Worm (Caenorhabditis elegans) whole organism, L1 larva: ENCODE results near the gene C53A5.2.
A peak's percentile ranks its signal among the peaks of the same experiment; 100 is the strongest.

Experiments used
- C04F5.9 ChIP-seq: sonication (generic microtip); optimal IDR thresholded peaks from 2 replicates; lab custom pipeline; 2016; ENCODE audit warnings: missing genetic modification characterization, missing compliant biosample characterization
- C16A3.4 ChIP-seq: fragments of 150-350 bp; optimal IDR thresholded peaks from 2 replicates; lab custom pipeline; 2014; ENCODE audit warnings: missing biosample characterization, missing genetic modification characterization
- C34B4.2 ChIP-seq: sonication (generic microtip); optimal IDR thresholded peaks from 2 replicates; lab custom pipeline; 2017; ENCODE audit warnings: mild to moderate bottlenecking, missing genetic modification characterization, missing compliant biosample characterization
- F16B12.6 ChIP-seq: fragments of 150-350 bp; optimal IDR thresholded peaks from 2 replicates; lab custom pipeline; 2014; ENCODE audit warnings: missing biosample characterization, missing genetic modification characterization
- Y116A8C.19 ChIP-seq: sonication (generic microtip); optimal IDR thresholded peaks from 2 replicates; lab custom pipeline; 2016; ENCODE audit warnings: missing compliant biosample characterization, missing genetic modification characterization, borderline replicate concordance
- aly-2 ChIP-seq: fragments of 150-350 bp; optimal IDR thresholded peaks from 2 replicates; lab custom pipeline; 2014; ENCODE audit warnings: missing biosample characterization, missing genetic modification characterization
- ceh-63 ChIP-seq: fragments of 200-800 bp; sonication (Bioruptor generic); optimal IDR thresholded peaks from 2 replicates; lab custom pipeline; 2018; ENCODE audit warnings: mild to moderate bottlenecking, missing genetic modification characterization, missing compliant biosample characterization
- ceh-82 ChIP-seq, 3 experiments: fragments of 150-350 bp in 1 of 3; sonication (generic microtip) in 2 of 3; optimal IDR thresholded peaks; 2 replicates each; lab custom pipeline; 2014 to 2017; ENCODE audit warnings: missing biosample characterization in 3 of 3, missing genetic modification characterization in 3 of 3
- ceh-88 ChIP-seq: fragments of 200-800 bp; sonication (Bioruptor generic); IDR thresholded peaks from 2 replicates; pipeline ENCODE4 v1.3.6; 2022; ENCODE audit warnings: missing genetic modification characterization, missing compliant biosample characterization
- ceh-90 ChIP-seq: sonication (generic microtip); optimal IDR thresholded peaks from 2 replicates; lab custom pipeline; 2016; ENCODE audit warnings: missing genetic modification characterization, missing compliant biosample characterization
- ces-1 ChIP-seq: fragments of 150-350 bp; optimal IDR thresholded peaks from 2 replicates; lab custom pipeline; 2014; ENCODE audit warnings: missing biosample characterization, missing genetic modification reagents, missing genetic modification characterization
- dsc-1 ChIP-seq: sonication (generic microtip); optimal IDR thresholded peaks from 2 replicates; lab custom pipeline; 2016; ENCODE audit warnings: mild to moderate bottlenecking, missing genetic modification characterization, missing compliant biosample characterization
- efl-1 ChIP-seq, 4 experiments: fragments of 150-350 bp; optimal IDR thresholded peaks in 3 of 4; peaks in 1 of 4; 1 replicate in 1 of 4; 2 replicates in 3 of 4; lab custom pipeline; 2014; ENCODE audit warnings: missing biosample characterization in 2 of 4, missing genetic modification characterization in 2 of 4, missing genetic modification reagents in 2 of 4
- elt-3 ChIP-seq, 6 experiments: fragments of 150-350 bp in 1 of 6; sonication (generic microtip); optimal IDR thresholded peaks; 2 replicates each; lab custom pipeline; 2017 to 2018; ENCODE audit warnings: missing biosample characterization in 6 of 6, missing genetic modification characterization in 6 of 6, inconsistent platforms in 1 of 6
- ets-5 ChIP-seq: fragments of 200-800 bp; sonication (Bioruptor generic); IDR thresholded peaks from 2 replicates; pipeline ENCODE4 v1.3.6; 2022; ENCODE audit warnings: missing genetic modification characterization, missing compliant biosample characterization
- fkh-8 ChIP-seq: sonication (generic microtip); optimal IDR thresholded peaks from 2 replicates; lab custom pipeline; 2016; ENCODE audit warnings: mild to moderate bottlenecking, missing genetic modification characterization, missing compliant biosample characterization
- hpl-2 ChIP-seq: fragments of 150-350 bp; optimal IDR thresholded peaks from 2 replicates; lab custom pipeline; 2014; ENCODE audit warnings: missing biosample characterization, missing genetic modification reagents, missing genetic modification characterization
- jun-1 ChIP-seq: fragments of 150-350 bp; optimal IDR thresholded peaks from 2 replicates; lab custom pipeline; 2014; ENCODE audit warnings: missing biosample characterization, missing genetic modification reagents, missing genetic modification characterization
- lir-3 ChIP-seq: sonication (generic microtip); optimal IDR thresholded peaks from 2 replicates; lab custom pipeline; 2016; ENCODE audit warnings: mild to moderate bottlenecking, missing genetic modification characterization, moderate library complexity, missing compliant biosample characterization; ENCODE audit not compliant: poor library complexity
- lsy-2 ChIP-seq, 2 experiments: fragments of 150-350 bp; optimal IDR thresholded peaks; 2 replicates each; lab custom pipeline; 2014; ENCODE audit warnings: missing biosample characterization in 2 of 2, missing genetic modification characterization in 2 of 2
- mab-9 ChIP-seq: fragments of 200-800 bp; sonication (Bioruptor generic); IDR thresholded peaks from 2 replicates; pipeline ENCODE4 v1.3.6; 2022; ENCODE audit warnings: missing genetic modification reagents, missing genetic modification characterization, missing compliant biosample characterization
- mdl-1 ChIP-seq, 2 experiments: fragments of 150-350 bp; optimal IDR thresholded peaks; 2 replicates each; lab custom pipeline; 2014 to 2017; ENCODE audit warnings: missing biosample characterization in 2 of 2, missing genetic modification characterization in 2 of 2, inconsistent platforms in 1 of 2
- mep-1 ChIP-seq: fragments of 150-350 bp; optimal IDR thresholded peaks from 2 replicates; lab custom pipeline; 2014; ENCODE audit warnings: missing biosample characterization, missing genetic modification characterization
- nhr-19 ChIP-seq: fragments of 200-800 bp; sonication (Bioruptor generic); conservative IDR thresholded peaks from 2 replicates; pipeline ENCODE4 v1.3.6; 2022; ENCODE audit warnings: missing genetic modification characterization, missing compliant biosample characterization
- nhr-20 ChIP-seq: sonication (generic microtip); optimal IDR thresholded peaks from 2 replicates; lab custom pipeline; 2016; ENCODE audit warnings: mild to moderate bottlenecking, missing genetic modification characterization, missing compliant biosample characterization
- nhr-28 ChIP-seq: fragments of 150-350 bp; optimal IDR thresholded peaks from 2 replicates; lab custom pipeline; 2014; ENCODE audit warnings: missing biosample characterization, missing genetic modification characterization
- nhr-47 ChIP-seq: sonication (generic microtip); optimal IDR thresholded peaks from 2 replicates; lab custom pipeline; 2016; ENCODE audit warnings: mild to moderate bottlenecking, missing genetic modification characterization, moderate library complexity, missing compliant biosample characterization
- nhr-71 ChIP-seq: sonication (generic microtip); optimal IDR thresholded peaks from 2 replicates; lab custom pipeline; 2016; ENCODE audit warnings: mild to moderate bottlenecking, missing genetic modification characterization, moderate library complexity, missing compliant biosample characterization
- nhr-77 ChIP-seq: fragments of 150-350 bp; optimal IDR thresholded peaks from 2 replicates; lab custom pipeline; 2014; ENCODE audit warnings: missing biosample characterization, missing genetic modification characterization
- nhr-85 ChIP-seq: sonication (generic microtip); peaks from one replicate; lab custom pipeline; 2016; ENCODE audit warnings: missing genetic modification characterization, inconsistent platforms, missing compliant biosample characterization
- pag-3 ChIP-seq: sonication (generic microtip); optimal IDR thresholded peaks from 2 replicates; lab custom pipeline; 2017; ENCODE audit warnings: missing genetic modification characterization, mild to moderate bottlenecking, missing compliant biosample characterization, antibody characterized with exemption, borderline replicate concordance; ENCODE audit not compliant: insufficient read depth
- pax-3 ChIP-seq: fragments of 200-800 bp; sonication (Bioruptor generic); optimal IDR thresholded peaks from 2 replicates; lab custom pipeline; 2018; ENCODE audit warnings: mild to moderate bottlenecking, missing genetic modification characterization, moderate library complexity, missing compliant biosample characterization
- rnt-1 ChIP-seq: sonication (generic microtip); optimal IDR thresholded peaks from 2 replicates; lab custom pipeline; 2016; ENCODE audit warnings: mild to moderate bottlenecking, missing genetic modification characterization, moderate library complexity, missing compliant biosample characterization
- skn-1 ChIP-seq: fragments of 150-350 bp; optimal IDR thresholded peaks from 2 replicates; lab custom pipeline; 2014; ENCODE audit warnings: missing biosample characterization, missing genetic modification characterization
- snu-23 ChIP-seq: sonication (generic microtip); optimal IDR thresholded peaks from 2 replicates; lab custom pipeline; 2016; ENCODE audit warnings: missing genetic modification characterization, missing compliant biosample characterization
- sox-4 ChIP-seq: sonication (generic microtip); optimal IDR thresholded peaks from 2 replicates; lab custom pipeline; 2016; ENCODE audit warnings: missing genetic modification characterization, missing compliant biosample characterization
- sup-37 ChIP-seq: fragments of 200-800 bp; sonication (Bioruptor generic); optimal IDR thresholded peaks from 2 replicates; lab custom pipeline; 2018; ENCODE audit warnings: mild to moderate bottlenecking, missing genetic modification characterization, missing compliant biosample characterization
- swsn-7 ChIP-seq: sonication (generic microtip); optimal IDR thresholded peaks from 2 replicates; lab custom pipeline; 2016; ENCODE audit warnings: missing genetic modification characterization, missing compliant biosample characterization
- tbx-2 ChIP-seq: sonication (generic microtip); optimal IDR thresholded peaks from 2 replicates; lab custom pipeline; 2016; ENCODE audit warnings: missing genetic modification characterization, missing compliant biosample characterization
- tlp-1 ChIP-seq: fragments of 150-350 bp; optimal IDR thresholded peaks from 2 replicates; lab custom pipeline; 2014; ENCODE audit warnings: missing biosample characterization, missing genetic modification characterization
- unc-30 ChIP-seq: sonication (generic microtip); optimal IDR thresholded peaks from 2 replicates; lab custom pipeline; 2017; ENCODE audit warnings: missing biosample characterization, missing genetic modification characterization
- unc-98 ChIP-seq: fragments of 200-800 bp; sonication (Bioruptor generic); IDR thresholded peaks from 2 replicates; pipeline ENCODE4 v1.3.6; 2022; ENCODE audit warnings: missing genetic modification characterization, missing compliant biosample characterization
- vab-15 ChIP-seq: sonication (generic microtip); optimal IDR thresholded peaks from 2 replicates; lab custom pipeline; 2017; ENCODE audit warnings: missing genotype, mild to moderate bottlenecking, missing genetic modification characterization, missing compliant biosample characterization
- zip-4 ChIP-seq: fragments of 200-800 bp; sonication (Bioruptor generic); optimal IDR thresholded peaks from 2 replicates; lab custom pipeline; 2018; ENCODE audit warnings: mild to moderate bottlenecking, missing genetic modification characterization, moderate library complexity, missing compliant biosample characterization

C53A5.2 gene

ce11 chrV:14532374-14532773 is 9.4 kb upstream of the C53A5.2 start:
- no peak for TF ChIP-seq jun-1 (tag; lab: Kevin White, UChicago)
- peak; percentile 52 for TF ChIP-seq dsc-1 (tag; lab: Kevin White, UChicago)
- peak; percentile 29 for TF ChIP-seq nhr-47 (tag; lab: Kevin White, UChicago)
- no peak for TF ChIP-seq vab-15
- no peak for TF ChIP-seq zip-4 (GFP tag; lab: Kevin White, UChicago)
- TF ChIP-seq tbx-2 (tag; lab: Kevin White, UChicago) = no peak
- no peak for TF ChIP-seq ceh-63 (GFP tag; lab: Kevin White, UChicago)
- no peak for TF ChIP-seq ceh-82 (tag; optimal IDR thresholded peaks at IDR 0.05; lab: Kevin White, UChicago)
- TF ChIP-seq mab-9 (GFP tag; lab: Robert Waterston, UW) = no peak
- no peak for TF ChIP-seq sox-4
- TF ChIP-seq elt-3 (tag; optimal IDR thresholded peaks at IDR 0.05; lab: Kevin White, UChicago) = no peak
- TF ChIP-seq pax-3 (tag; lab: Kevin White, UChicago) = peak; percentile 71
- TF ChIP-seq fkh-8 (tag; lab: Kevin White, UChicago) = peak; percentile 83
- no peak for TF ChIP-seq efl-1 (optimal IDR thresholded peaks at IDR 0.05; lab: Kevin White, UChicago)
- TF ChIP-seq efl-1 (GFP tag; optimal IDR thresholded peaks at IDR 0.05 in 1 of 2; lab: Kevin White, UChicago) = peak in 1 of 2 experiments; percentile 18
- no peak for TF ChIP-seq nhr-20 (tag; lab: Kevin White, UChicago)
- TF ChIP-seq C04F5.9 = no peak

ce11 chrV:14530813-14531212 is 7.8 kb upstream of the C53A5.2 start, which contains the start of gene kcnl-4:
Gene kcnl-4, plus strand, starts transcription at chrV:14531113.
- no peak for TF ChIP-seq lsy-2 (tag; optimal IDR thresholded peaks at IDR 0.05; lab: Kevin White, UChicago)
- no peak for TF ChIP-seq fkh-8 (tag; lab: Kevin White, UChicago)
- TF ChIP-seq C16A3.4 = no peak
- no peak for TF ChIP-seq nhr-85 (tag; lab: Kevin White, UChicago)
- no peak for TF ChIP-seq nhr-77 (tag; lab: Kevin White, UChicago)
- TF ChIP-seq aly-2 (tag; lab: Kevin White, UChicago) = no peak
- no peak for TF ChIP-seq pax-3 (tag; lab: Kevin White, UChicago)
- no peak for TF ChIP-seq ces-1 (GFP tag; lab: Kevin White, UChicago)
- no peak for TF ChIP-seq unc-98 (GFP tag; lab: Robert Waterston, UW)
- TF ChIP-seq skn-1 (tag; lab: Kevin White, UChicago) = no peak
- no peak for TF ChIP-seq swsn-7 (tag; lab: Kevin White, UChicago)
- TF ChIP-seq nhr-71 (tag; lab: Kevin White, UChicago) = no peak
- TF ChIP-seq tlp-1 (tag; lab: Kevin White, UChicago) = no peak
- no peak for TF ChIP-seq ceh-88 (GFP tag; lab: Robert Waterston, UW)
- TF ChIP-seq, all 84 proteins: peak for 0

DNA sequence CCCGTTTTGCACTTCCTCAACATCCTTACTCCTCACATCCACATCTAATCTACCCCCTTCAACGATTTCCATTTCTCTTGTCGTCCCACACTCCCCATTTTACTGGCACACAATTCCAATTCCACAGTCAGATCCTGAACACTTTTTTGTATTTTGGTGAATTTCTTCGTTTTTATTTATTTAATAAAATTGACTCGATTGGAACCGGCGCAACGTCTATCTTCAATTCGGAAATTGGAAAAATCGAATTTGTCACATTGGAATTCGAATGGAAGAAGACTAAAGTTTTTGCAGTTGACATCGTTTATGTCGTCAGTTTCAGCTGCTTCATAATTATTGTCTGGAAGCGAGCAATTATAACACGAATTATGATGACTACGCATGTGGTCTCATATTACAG is 4.2 kb upstream of the C53A5.2 start:
- TF ChIP-seq ceh-90 (tag; lab: Kevin White, UChicago) = no peak
- TF ChIP-seq efl-1 (optimal IDR thresholded peaks at IDR 0.05; lab: Kevin White, UChicago) = no peak
- TF ChIP-seq efl-1 (GFP tag; optimal IDR thresholded peaks at IDR 0.05 in 1 of 2; lab: Kevin White, UChicago) = no peak
- TF ChIP-seq hpl-2 (GFP tag; lab: Kevin White, UChicago) = no peak
- TF ChIP-seq ets-5 (GFP tag; lab: Robert Waterston, UW) = no peak
- TF ChIP-seq ces-1 (GFP tag; lab: Kevin White, UChicago) = no peak
- TF ChIP-seq F16B12.6 (tag; lab: Kevin White, UChicago) = no peak
- no peak for TF ChIP-seq nhr-71 (tag; lab: Kevin White, UChicago)
- no peak for TF ChIP-seq skn-1 (tag; lab: Kevin White, UChicago)
- no peak for TF ChIP-seq mep-1
- no peak for TF ChIP-seq C34B4.2 (tag; lab: Kevin White, UChicago)

DNA sequence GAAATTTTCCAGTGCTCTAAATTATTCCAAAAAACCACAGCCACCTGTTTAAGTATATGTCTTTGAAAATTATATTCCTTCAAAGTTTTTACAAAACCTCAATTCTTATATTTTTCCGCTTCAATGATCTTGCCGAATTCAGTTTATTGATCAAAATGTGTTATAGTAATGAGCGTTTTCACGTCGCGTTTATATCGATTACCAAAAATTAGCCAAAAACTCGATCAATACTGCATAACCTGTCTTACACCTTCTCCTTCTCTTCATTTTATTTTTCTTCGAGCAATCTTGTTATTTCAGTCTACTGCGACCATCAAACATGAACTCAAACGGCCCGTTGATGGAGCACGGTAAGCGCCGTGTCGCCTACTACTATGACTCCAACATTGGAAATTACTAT is 2.1 kb upstream of the C53A5.2 start, which contains the start of gene hda-1:
TSS of gene hda-1 (plus strand) at position 301 of the 400 bp plus-strand sequence.
- TF ChIP-seq efl-1 (optimal IDR thresholded peaks at IDR 0.05; lab: Kevin White, UChicago) (no peak), efl-1 (GFP tag; optimal IDR thresholded peaks at IDR 0.05 in 1 of 2; lab: Kevin White, UChicago) (no peak), lir-3 (tag; lab: Kevin White, UChicago) (no peak), nhr-28 (tag; lab: Kevin White, UChicago) (no peak), lsy-2 (tag; optimal IDR thresholded peaks at IDR 0.05; lab: Kevin White, UChicago) (no peak), unc-30 (tag; lab: Kevin White, UChicago) (no peak), nhr-19 (GFP tag; lab: Robert Waterston, UW) (no peak), C04F5.9 (no peak), pag-3 (no peak), ceh-88 (GFP tag; lab: Robert Waterston, UW) (no peak), nhr-71 (tag; lab: Kevin White, UChicago) (no peak), nhr-47 (tag; lab: Kevin White, UChicago) (no peak), mab-9 (GFP tag; lab: Robert Waterston, UW) (no peak), sup-37 (GFP tag; lab: Kevin White, UChicago) (no peak), dsc-1 (tag; lab: Kevin White, UChicago) (no peak), snu-23 (GFP tag; lab: Kevin White, UChicago) (no peak), Y116A8C.19 (tag; lab: Kevin White, UChicago) (no peak), vab-15 (no peak), rnt-1 (tag; lab: Kevin White, UChicago) (no peak), mdl-1 (tag; optimal IDR thresholded peaks at IDR 0.05; lab: Kevin White, UChicago) (no peak), C34B4.2 (tag; lab: Kevin White, UChicago) (no peak)
- TF ChIP-seq, all 84 proteins: peak for 0
